Worm (Caenorhabditis elegans): ENCODE results near the gene E01G4.3.

The E01G4.3 gene

ce11 chrII:13491254-13491889 lies 22.0 kb upstream of the E01G4.3 start, which contains the start of gene alh-7:
Gene alh-7, minus strand, starts transcription at chrII:13491786.
- no peak for TF ChIP-seq nhr-48 (tag; optimal IDR thresholded peaks at IDR 0.05)
- TF ChIP-seq duxl-1 (tag; optimal IDR thresholded peaks at IDR 0.05; ENCODE audit: poor library complexity), result no peak
- TF ChIP-seq T20F7.1 (GFP tag; optimal IDR thresholded peaks at IDR 0.05), result no peak
- no peak for TF ChIP-seq unc-39 (tag; optimal IDR thresholded peaks at IDR 0.05)
- TF ChIP-seq ceh-20 (GFP tag; IDR thresholded peaks at IDR 0.05), result no peak
- no peak for TF ChIP-seq Y105C5A.15 (GFP tag; IDR thresholded peaks at IDR 0.05)
- TF ChIP-seq aha-1 (tag), result no peak
- TF ChIP-seq madf-5 (GFP tag; IDR thresholded peaks at IDR 0.05), result no peak
- TF ChIP-seq lim-7 (GFP tag; IDR thresholded peaks at IDR 0.05), result no peak
- no peak for TF ChIP-seq nhr-6 (tag; optimal IDR thresholded peaks at IDR 0.05)
- no peak for TF ChIP-seq F49E8.2 (tag; optimal IDR thresholded peaks at IDR 0.05; ENCODE audit: borderline replicate concordance)
- no peak for TF ChIP-seq nhr-28 (tag; optimal IDR thresholded peaks at IDR 0.05)
- TF ChIP-seq Y5F2A.4 (GFP tag; optimal IDR thresholded peaks at IDR 0.05), result peak; percentile 33
- no peak for TF ChIP-seq dmd-9 (GFP tag; IDR thresholded peaks at IDR 0.05)
- no peak for TF ChIP-seq nhr-10 (tag; optimal IDR thresholded peaks at IDR 0.05)
- TF ChIP-seq unc-62 (GFP tag; optimal IDR thresholded peaks at IDR 0.05 in 1 of 2), result peak in 1 of 2 experiments; percentile 57
- TF ChIP-seq unc-62 (tag; optimal IDR thresholded peaks at IDR 0.05), result no peak
- TF ChIP-seq attf-4 (tag; optimal IDR thresholded peaks at IDR 0.05), result no peak
- TF ChIP-seq lin-38 (GFP tag; IDR thresholded peaks at IDR 0.05), result peak; percentile 32
- TF ChIP-seq ama-1 (optimal IDR thresholded peaks at IDR 0.05), result peak; percentile 64
- no peak for TF ChIP-seq vab-7 (GFP tag; IDR thresholded peaks at IDR 0.05)
- TF ChIP-seq mxl-3 (GFP tag; optimal IDR thresholded peaks at IDR 0.05), result no peak
- TF ChIP-seq spr-1 (tag; optimal IDR thresholded peaks at IDR 0.05), result no peak
- no peak for TF ChIP-seq dpl-1 (GFP tag; optimal IDR thresholded peaks at IDR 0.05)
- peak; percentile 60; the same call in 1 of the 2 replicates for TF ChIP-seq nhr-42 (GFP tag; IDR thresholded peaks at IDR 0.05)
- no peak for TF ChIP-seq madf-9 (GFP tag; conservative IDR thresholded peaks at IDR 0.05)
- TF ChIP-seq hlh-30 (tag; optimal IDR thresholded peaks at IDR 0.05; ENCODE audit: insufficient read depth), result no peak
- no peak for TF ChIP-seq lin-13 (GFP tag; optimal IDR thresholded peaks at IDR 0.05)
- no peak for TF ChIP-seq F26F4.8 (GFP tag; conservative IDR thresholded peaks at IDR 0.05)
- TF ChIP-seq ceh-82 (tag; optimal IDR thresholded peaks at IDR 0.05), result no peak
- TF ChIP-seq sdz-12 (GFP tag; optimal IDR thresholded peaks at IDR 0.05), result no peak
- TF ChIP-seq dve-1 (tag; optimal IDR thresholded peaks at IDR 0.05; ENCODE audit: insufficient read depth), result no peak
- TF ChIP-seq fos-1 (tag; optimal IDR thresholded peaks at IDR 0.05), result no peak
- TF ChIP-seq egl-27 (tag; optimal IDR thresholded peaks at IDR 0.05), result no peak
- TF ChIP-seq daf-12 (tag; optimal IDR thresholded peaks at IDR 0.05), result no peak

- TF ChIP-seq spr-3 (GFP tag; optimal IDR thresholded peaks at IDR 0.05) (no peak), egl-43 (GFP tag; IDR thresholded peaks at IDR 0.05) (peak; percentile 23; the same call in 1 of the 2 replicates), Y48G9A.11 (GFP tag; IDR thresholded peaks at IDR 0.05) (no peak), lsy-2 (tag; optimal IDR thresholded peaks at IDR 0.05) (no peak), ZK546.5 (tag; optimal IDR thresholded peaks at IDR 0.05) (no peak), set-16 (GFP tag; IDR thresholded peaks at IDR 0.05) (peak; percentile 87), ama-1 (optimal IDR thresholded peaks at IDR 0.05) (no peak), daf-8 (GFP tag; IDR thresholded peaks at IDR 0.05) (0 out of 2 replicates have a peak, but pooled peaks have one; percentile 26), ZK337.2 (GFP tag; IDR thresholded peaks at IDR 0.05) (no peak)
These were observed 20.5 kb upstream of the E01G4.3 start for ce11 chrII:13489896-13490295.
